Worm (Caenorhabditis elegans): ENCODE data around the gene endu-2.

DNA sequence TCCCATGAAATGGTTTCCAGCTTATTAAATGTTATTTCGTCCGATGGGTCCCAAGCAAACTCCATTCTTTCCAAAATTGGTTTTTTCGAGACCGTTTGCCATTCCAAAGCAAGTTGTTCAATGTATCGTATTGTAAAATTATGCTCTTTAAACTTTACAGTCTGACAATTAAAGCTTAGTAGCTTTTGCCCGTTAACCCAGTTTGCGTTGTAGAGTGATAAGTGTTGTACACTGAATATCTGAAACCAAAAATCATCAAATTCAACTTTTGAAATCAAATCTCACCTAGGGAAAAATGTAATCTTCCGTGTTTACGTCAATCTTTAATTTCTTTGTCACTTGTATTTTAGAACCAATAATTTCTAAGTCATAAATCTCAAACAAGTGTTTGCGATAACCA, 55.2 kb downstream of the endu-2 start:
- no peak for TF ChIP-seq ham-2 (GFP tag; optimal IDR thresholded peaks at IDR 0.05)
- TF ChIP-seq snpc-4 (tag; optimal IDR thresholded peaks at IDR 0.05): no peak
- TF ChIP-seq nhr-76 (tag; optimal IDR thresholded peaks at IDR 0.05): no peak

Measured in whole organism, mixed stage, embryonic.